Worm (Caenorhabditis elegans): Measurements from ENCODE around the gene rps-8.

ce11 chrIV:7325698-7326097 lies 12.0 kb upstream of the rps-8 start:
- TF ChIP-seq lsy-2 (tag; optimal IDR thresholded peaks at IDR 0.05) (no peak), pha-4 (tag; optimal IDR thresholded peaks at IDR 0.05) (no peak), blmp-1 (tag; optimal IDR thresholded peaks at IDR 0.05) (no peak), nhr-237 (tag; optimal IDR thresholded peaks at IDR 0.05) (no peak), mab-5 (tag; optimal IDR thresholded peaks at IDR 0.05) (no peak), nhr-28 (tag; optimal IDR thresholded peaks at IDR 0.05) (no peak), zip-8 (tag; optimal IDR thresholded peaks at IDR 0.05) (no peak), unc-39 (tag; optimal IDR thresholded peaks at IDR 0.05) (no peak), snpc-4 (tag; optimal IDR thresholded peaks at IDR 0.05) (no peak), nhr-76 (tag; optimal IDR thresholded peaks at IDR 0.05) (no peak)

All from whole organism, mixed stage, embryonic.